Fruit fly (Drosophila melanogaster): Measurements from ENCODE around the gene axed.
A peak's percentile ranks its signal among the peaks of the same experiment; 100 is the strongest.

Gene axed

dm6 chr3L:6605925-6606324 is 3.2 kb upstream of the axed start, which contains the start of gene zpg (continued):
- no peak for TF ChIP-seq z (GFP tag; IDR thresholded peaks at IDR 0.05)
- no peak for TF ChIP-seq Ssrp (tag; optimal IDR thresholded peaks at IDR 0.05)
- TF ChIP-seq CG1603 (tag; optimal IDR thresholded peaks at IDR 0.05), result no peak
- peak in 1 of 2 experiments; percentile 44 for TF ChIP-seq crp (GFP tag; optimal IDR thresholded peaks at IDR 0.05)
- no peak for TF ChIP-seq CG31441 (GFP tag; IDR thresholded peaks at IDR 0.05)
- no peak for TF ChIP-seq CG17568 (GFP tag; optimal IDR thresholded peaks at IDR 0.05)
- no peak for TF ChIP-seq Ptx1 (GFP tag; IDR thresholded peaks at IDR 0.05)
- TF ChIP-seq CG10274 (GFP tag; optimal IDR thresholded peaks at IDR 0.05), result no peak
- no peak for TF ChIP-seq CG13123 (GFP tag; optimal IDR thresholded peaks at IDR 0.05)
- TF ChIP-seq CG11504 (tag; optimal IDR thresholded peaks at IDR 0.05), result no peak
- TF ChIP-seq sisA (GFP tag; IDR thresholded peaks at IDR 0.05), result no peak
- no peak for TF ChIP-seq CG7987 (GFP tag; optimal IDR thresholded peaks at IDR 0.05)
- no peak for TF ChIP-seq Oli (tag; optimal IDR thresholded peaks at IDR 0.05)
- peak; percentile 63 for TF ChIP-seq amos (GFP tag; IDR thresholded peaks at IDR 0.05; ENCODE audit: partially characterized antibody)
- no peak for TF ChIP-seq wor (GFP tag; IDR thresholded peaks at IDR 0.05)
- TF ChIP-seq Ada2b (GFP tag; IDR thresholded peaks at IDR 0.05), result no peak
- no peak for TF ChIP-seq Dad (GFP tag; optimal IDR thresholded peaks at IDR 0.05)
- no peak for TF ChIP-seq run (tag; optimal IDR thresholded peaks at IDR 0.05)
- TF ChIP-seq H15 (GFP tag; IDR thresholded peaks at IDR 0.05), result no peak

dm6 chr3L:6612637-6613036 is 3.5 kb downstream of the axed start:
- TF ChIP-seq CG4328 (GFP tag; optimal IDR thresholded peaks at IDR 0.05) (no peak), zfh1 (GFP tag; IDR thresholded peaks at IDR 0.05) (peak; percentile 43; the same call in 1 of the 3 replicates), CG2129 (GFP tag; IDR thresholded peaks at IDR 0.05; ENCODE audit: partially characterized antibody) (no peak), scrt (GFP tag; optimal IDR thresholded peaks at IDR 0.05) (no peak), MBD-R2 (GFP tag; IDR thresholded peaks at IDR 0.05) (peak; percentile 19; the same call in 1 of the 2 replicates), org-1 (GFP tag; optimal IDR thresholded peaks at IDR 0.05) (peak; percentile 36), E2f1 (GFP tag; IDR thresholded peaks at IDR 0.05) (peak; percentile 18; the same call in 1 of the 2 replicates), Xrp1 (GFP tag; IDR thresholded peaks at IDR 0.05) (peak; percentile 53; the same call in 1 of the 2 replicates), CG2712 (tag; optimal IDR thresholded peaks at IDR 0.05) (no peak), eyg (GFP tag; optimal IDR thresholded peaks at IDR 0.05) (no peak), dmrt11E (tag; optimal IDR thresholded peaks at IDR 0.05) (no peak), ftz-f1 (GFP tag; optimal IDR thresholded peaks at IDR 0.05) (no peak), Side (GFP tag; optimal IDR thresholded peaks at IDR 0.05) (peak; percentile 14), CG15514 (GFP tag; optimal IDR thresholded peaks at IDR 0.05) (peak; percentile 23), wek (GFP tag; optimal IDR thresholded peaks at IDR 0.05) (peak; percentile 57), CG5953 (GFP tag; IDR thresholded peaks at IDR 0.05) (0 out of 2 replicates have a peak, but pooled peaks have one; percentile 9), Meics (GFP tag; optimal IDR thresholded peaks at IDR 0.05) (peak; percentile 13), stc (GFP tag; IDR thresholded peaks at IDR 0.05) (peak; percentile 38; the same call in 1 of the 2 replicates), esg (GFP tag; conservative IDR thresholded peaks at IDR 0.05) (no peak), onecut (GFP tag; IDR thresholded peaks at IDR 0.05) (peak; percentile 39), dan (GFP tag; IDR thresholded peaks at IDR 0.05) (no peak), caup (GFP tag; optimal IDR thresholded peaks at IDR 0.05; ENCODE audit: severe bottlenecking) (peak; percentile 48), CG9932 (GFP tag; IDR thresholded peaks at IDR 0.05) (peak; percentile 33; the same call in 1 of the 2 replicates), CG32532 (GFP tag; IDR thresholded peaks at IDR 0.05) (no peak), chn (GFP tag; optimal IDR thresholded peaks at IDR 0.05) (no peak), CHES-1-like (GFP tag; optimal IDR thresholded peaks at IDR 0.05) (no peak), CG9609 (GFP tag; optimal IDR thresholded peaks at IDR 0.05) (no peak), tgo (GFP tag; IDR thresholded peaks at IDR 0.05) (0 out of 3 replicates have a peak, but pooled peaks have one; percentile 21), CG9727 (GFP tag; optimal IDR thresholded peaks at IDR 0.05) (peak; percentile 26), CG8089 (GFP tag; optimal IDR thresholded peaks at IDR 0.05) (no peak), nerfin-2 (GFP tag; IDR thresholded peaks at IDR 0.05; ENCODE audit: partially characterized antibody) (no peak), CG6813 (GFP tag; optimal IDR thresholded peaks at IDR 0.05) (peak; percentile 24)

Measured in whole organism, embryonic.